Fruit fly (Drosophila melanogaster) whole organism, adult: ENCODE results near the gene witty.

Experiments
- CG11617 ChIP-seq: fragments of 200-800 bp; sonication (Bioruptor generic); optimal IDR thresholded peaks from 2 replicates; lab custom pipeline; 2017; ENCODE audit warnings: mild to moderate bottlenecking, missing biosample characterization, missing genetic modification reagents, missing genetic modification characterization
- CG12768 ChIP-seq: fragments of 200-800 bp; sonication (Bioruptor generic); optimal IDR thresholded peaks from 2 replicates; lab custom pipeline; 2017; ENCODE audit warnings: missing biosample characterization, missing genetic modification characterization, mild to moderate bottlenecking, moderate library complexity, missing genetic modification reagents
- CG14711 ChIP-seq: fragments of 200-800 bp; sonication (Bioruptor generic); optimal IDR thresholded peaks from 2 replicates; lab custom pipeline; 2018; ENCODE audit warnings: missing biosample characterization, mild to moderate bottlenecking, missing genetic modification characterization, moderate library complexity
- CG1620 ChIP-seq: fragments of 200-800 bp; sonication (Bioruptor generic); optimal IDR thresholded peaks from 2 replicates; lab custom pipeline; 2016; ENCODE audit warnings: missing biosample characterization, missing genetic modification characterization
- CG33017 ChIP-seq: fragments of 200-800 bp; sonication (Bioruptor generic); optimal IDR thresholded peaks from 2 replicates; lab custom pipeline; 2018; ENCODE audit warnings: missing biosample characterization, mild to moderate bottlenecking, missing genetic modification characterization, moderate library complexity
- CG5204 ChIP-seq: fragments of 200-800 bp; sonication (Bioruptor generic); optimal IDR thresholded peaks from 2 replicates; lab custom pipeline; 2016; ENCODE audit warnings: missing biosample characterization, missing genetic modification characterization
- CG7045 ChIP-seq: fragments of 200-800 bp; sonication (Bioruptor generic); optimal IDR thresholded peaks from 2 replicates; lab custom pipeline; 2017; ENCODE audit warnings: missing biosample characterization, mild to moderate bottlenecking, missing genetic modification characterization
- CG7101 ChIP-seq: fragments of 200-800 bp; sonication (Bioruptor generic); optimal IDR thresholded peaks from 2 replicates; lab custom pipeline; 2018; ENCODE audit warnings: missing biosample characterization, mild to moderate bottlenecking, missing genetic modification characterization, moderate library complexity
- Clk ChIP-seq: fragments of 200-800 bp; sonication (Bioruptor generic); optimal IDR thresholded peaks from 2 replicates; lab custom pipeline; 2017; ENCODE audit warnings: missing biosample characterization, missing genetic modification characterization
- Crg-1 ChIP-seq: fragments of 200-800 bp; sonication (Bioruptor generic); optimal IDR thresholded peaks from 2 replicates; lab custom pipeline; 2016; ENCODE audit warnings: missing biosample characterization, missing genetic modification characterization
- Hr96 ChIP-seq: fragments of 200-800 bp; sonication (Bioruptor generic); optimal IDR thresholded peaks from 2 replicates; lab custom pipeline; 2016; ENCODE audit warnings: missing biosample characterization, missing genetic modification characterization
- Mnt ChIP-seq: fragments of 200-800 bp; sonication (Bioruptor generic); optimal IDR thresholded peaks from 2 replicates; lab custom pipeline; 2016; ENCODE audit warnings: missing biosample characterization, mild to moderate bottlenecking, missing genetic modification characterization
- bab1 ChIP-seq: fragments of 200-800 bp; sonication (Bioruptor generic); optimal IDR thresholded peaks from 3 replicates; lab custom pipeline; 2019; ENCODE audit warnings: missing biosample characterization, mild to moderate bottlenecking, missing genetic modification characterization, moderate library complexity
- cic ChIP-seq: fragments of 200-800 bp; sonication (Bioruptor generic); optimal IDR thresholded peaks from 2 replicates; lab custom pipeline; 2017; ENCODE audit warnings: missing biosample characterization, mild to moderate bottlenecking, missing genetic modification characterization, moderate library complexity
- cnc ChIP-seq, 2 experiments: fragments of >200 bp; optimal IDR thresholded peaks; 2 replicates each; lab custom pipeline; 2017
- kay ChIP-seq: fragments of 200-800 bp; sonication (Bioruptor generic); peaks from one replicate; lab custom pipeline; 2016; ENCODE audit warnings: missing biosample characterization, missing genetic modification characterization, borderline replicate concordance
- ovo ChIP-seq: fragments of 200-800 bp; sonication (Bioruptor generic); optimal IDR thresholded peaks from 2 replicates; lab custom pipeline; 2016; ENCODE audit warnings: missing biosample characterization, missing genetic modification characterization
- pad ChIP-seq: fragments of 200-800 bp; sonication (Bioruptor generic); optimal IDR thresholded peaks from 3 replicates; lab custom pipeline; 2017; ENCODE audit warnings: missing biosample characterization, missing genetic modification characterization, mild to moderate bottlenecking, moderate library complexity, missing genetic modification reagents
- tj ChIP-seq: fragments of 200-800 bp; sonication (Bioruptor generic); optimal IDR thresholded peaks from 3 replicates; lab custom pipeline; 2017; ENCODE audit warnings: missing biosample characterization, mild to moderate bottlenecking, missing genetic modification characterization, moderate library complexity
- toe ChIP-seq: fragments of 200-800 bp; sonication (Bioruptor generic); optimal IDR thresholded peaks from 2 replicates; lab custom pipeline; 2016; ENCODE audit warnings: missing biosample characterization, missing genetic modification characterization

The witty gene

DNA sequence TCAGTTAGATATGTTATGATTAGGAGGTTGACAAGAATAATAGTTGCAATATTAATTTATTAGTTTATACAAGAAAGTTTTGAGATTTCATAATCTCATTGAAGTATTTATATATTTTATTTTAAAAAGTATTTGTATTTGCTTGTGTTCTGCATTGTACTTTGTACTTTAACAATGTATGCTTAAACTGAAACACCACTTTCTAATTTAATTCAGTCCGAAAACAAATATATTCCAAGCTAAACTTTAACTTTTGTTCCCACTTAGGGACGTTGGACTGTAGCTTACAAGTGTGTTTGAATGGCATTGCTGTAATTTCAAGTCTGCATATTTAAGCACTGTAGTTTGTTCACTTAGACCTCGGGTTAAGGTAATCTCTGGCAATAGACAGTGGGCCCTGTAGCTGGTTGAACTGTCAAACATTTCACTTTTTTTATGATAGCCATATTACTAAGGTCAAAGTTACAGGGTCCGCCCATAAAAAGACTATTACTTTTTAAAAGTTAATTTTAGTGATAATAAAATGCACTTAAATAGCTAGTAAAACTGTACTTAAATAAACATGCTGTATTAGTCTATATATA, 33.4 kb downstream of the witty start:
- no peak for TF ChIP-seq Clk (GFP tag; lab: Kevin White, UChicago)
- TF ChIP-seq cnc (optimal IDR thresholded peaks at IDR 0.05; lab: Kevin White, UChicago), result no peak
- TF ChIP-seq CG12768 (GFP tag; lab: Kevin White, UChicago), result peak; percentile 64
- TF ChIP-seq toe (GFP tag; lab: Kevin White, UChicago), result peak; percentile 22
- TF ChIP-seq CG14711, result peak; percentile 29
- TF ChIP-seq kay, result no peak
- TF ChIP-seq CG11617 (GFP tag; lab: Kevin White, UChicago), result no peak
- peak; percentile 9 for TF ChIP-seq bab1
- peak; percentile 17 for TF ChIP-seq CG7101 (tag; lab: Kevin White, UChicago)
- TF ChIP-seq ovo (GFP tag; lab: Kevin White, UChicago), result no peak

DNA sequence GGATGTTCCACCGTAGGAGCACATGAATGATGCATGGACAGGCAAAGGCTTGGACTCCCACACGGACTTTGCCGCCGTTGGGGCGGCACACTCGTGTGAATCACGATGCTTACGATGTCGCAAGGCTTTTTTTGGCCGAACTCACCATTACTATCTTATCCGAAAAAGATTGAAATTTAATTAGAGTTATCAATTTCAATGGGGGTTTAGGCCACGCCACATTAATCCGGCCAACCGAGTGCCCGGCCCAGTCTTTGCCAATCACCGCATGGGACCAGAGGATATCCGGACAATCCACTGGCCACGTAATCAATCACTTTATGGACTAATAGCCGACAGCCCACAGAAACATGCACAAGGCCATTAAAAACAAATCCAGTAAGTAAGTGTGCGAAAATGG, 34.2 kb downstream of the witty start:
- TF ChIP-seq Crg-1 (GFP tag; lab: Kevin White, UChicago) (no peak), CG14711 (no peak), tj (no peak), Hr96 (GFP tag; lab: Kevin White, UChicago) (no peak), Clk (GFP tag; lab: Kevin White, UChicago) (no peak), CG5204 (GFP tag; lab: Kevin White, UChicago) (no peak), cnc (optimal IDR thresholded peaks at IDR 0.05; lab: Kevin White, UChicago) (no peak), pad (GFP tag; lab: Kevin White, UChicago) (no peak), ovo (GFP tag; lab: Kevin White, UChicago) (no peak), CG12768 (GFP tag; lab: Kevin White, UChicago) (no peak), bab1 (no peak), CG1620 (GFP tag; lab: Kevin White, UChicago) (no peak), kay (no peak), cic (GFP tag; lab: Kevin White, UChicago) (no peak), CG7045 (GFP tag; lab: Kevin White, UChicago) (no peak), CG33017 (no peak), Mnt (GFP tag; lab: Kevin White, UChicago) (no peak), toe (GFP tag; lab: Kevin White, UChicago) (no peak)

DNA sequence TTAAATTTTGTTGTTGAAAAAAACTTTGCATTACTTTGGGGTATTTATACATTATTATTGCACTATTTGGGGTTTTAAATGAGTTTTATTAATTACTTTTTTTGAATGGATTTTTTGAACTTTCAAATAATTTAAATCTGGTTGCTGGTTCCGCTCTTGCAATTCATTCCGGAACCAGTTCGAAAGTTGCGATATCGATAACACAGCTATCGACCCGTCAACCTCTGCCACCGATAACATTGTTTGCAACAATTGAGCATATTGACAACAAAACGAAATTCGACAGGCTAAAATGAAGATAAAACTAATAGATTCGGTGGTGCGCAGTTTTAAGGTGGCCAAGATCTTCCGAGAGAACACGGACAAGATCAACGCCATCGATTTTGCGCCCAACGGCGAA, 36.1 kb downstream of the witty start, which contains the start of gene Wdr82:
Gene Wdr82, plus strand, starts transcription at position 227 of the 400 bp plus-strand sequence.
- no peak for TF ChIP-seq cic (GFP tag; lab: Kevin White, UChicago)
- peak; percentile 56 for TF ChIP-seq bab1

DNA sequence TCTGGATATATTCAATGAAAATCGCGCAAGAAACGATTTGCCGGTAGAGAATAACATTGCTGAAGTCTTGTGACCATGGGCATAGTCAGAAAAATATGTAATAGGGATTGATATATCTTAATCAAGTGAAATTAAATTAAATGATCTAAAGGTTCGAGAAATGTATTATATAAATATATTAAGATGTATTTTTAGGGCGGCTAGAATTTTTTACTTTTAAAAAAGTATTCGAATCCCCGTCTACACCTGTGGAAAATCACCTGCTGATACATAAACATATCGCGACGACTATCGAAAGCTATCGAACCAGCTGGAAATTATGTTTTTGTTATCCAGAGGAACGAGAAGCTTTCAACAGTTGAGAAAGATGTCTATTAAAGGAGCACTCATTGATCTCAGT, 38.6 kb downstream of the witty start, which contains the start of the genes CG13390 and CG17294:
Gene CG13390, minus strand, starts transcription at position 81 of the 400 bp plus-strand sequence.
Gene CG17294, plus strand, starts transcription at position 319 of the 400 bp plus-strand sequence.
- TF ChIP-seq tj (peak; percentile 88), CG14711 (peak; percentile 99), CG12768 (GFP tag; lab: Kevin White, UChicago) (peak; percentile 100), CG33017 (peak; percentile 99), ovo (GFP tag; lab: Kevin White, UChicago) (peak; percentile 88), kay (peak; percentile 97), CG11617 (GFP tag; lab: Kevin White, UChicago) (peak; percentile 99), cic (GFP tag; lab: Kevin White, UChicago) (peak; percentile 93), Clk (GFP tag; lab: Kevin White, UChicago) (peak; percentile 98), pad (GFP tag; lab: Kevin White, UChicago) (peak; percentile 95), CG7101 (tag; lab: Kevin White, UChicago) (peak; percentile 100), CG7045 (GFP tag; lab: Kevin White, UChicago) (peak; percentile 99), toe (GFP tag; lab: Kevin White, UChicago) (peak; percentile 98), Crg-1 (GFP tag; lab: Kevin White, UChicago) (peak; percentile 98), cnc (optimal IDR thresholded peaks at IDR 0.05; lab: Kevin White, UChicago) (no peak), CG1620 (GFP tag; lab: Kevin White, UChicago) (peak; percentile 98), CG5204 (GFP tag; lab: Kevin White, UChicago) (no peak), Hr96 (GFP tag; lab: Kevin White, UChicago) (peak; percentile 95), Mnt (GFP tag; lab: Kevin White, UChicago) (peak; percentile 94), bab1 (peak; percentile 100)

DNA sequence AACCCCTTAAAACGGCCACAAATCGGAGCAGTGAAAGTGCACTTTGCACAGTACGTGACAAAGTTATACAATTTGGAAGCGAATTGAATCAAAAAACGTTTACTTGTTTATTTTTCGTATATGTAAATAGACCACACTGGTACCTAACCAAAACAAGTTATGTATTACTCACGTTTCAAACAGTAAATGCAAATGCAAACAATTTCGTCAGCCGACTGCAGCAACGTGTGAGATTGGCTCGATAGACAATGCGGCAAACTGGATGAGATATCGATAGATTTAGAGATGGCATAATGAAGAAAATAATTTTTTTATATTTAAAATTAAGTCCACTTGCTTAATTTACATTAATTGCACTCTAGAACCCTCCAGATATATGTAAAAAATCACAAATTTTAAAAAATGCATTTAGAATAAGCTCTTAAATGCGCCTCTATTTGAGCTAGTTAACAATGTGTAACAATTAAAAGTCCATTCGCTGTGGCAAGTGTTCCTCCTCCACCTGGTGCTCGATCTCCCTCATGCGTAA, 43.5 kb downstream of the witty start, which contains the start of gene AlaRS:
Gene AlaRS, minus strand, starts transcription at position 257 of the 529 bp plus-strand sequence.
- peak; percentile 60 for TF ChIP-seq CG33017
- peak; percentile 24 for TF ChIP-seq cic (GFP tag; lab: Kevin White, UChicago)
- no peak for TF ChIP-seq ovo (GFP tag; lab: Kevin White, UChicago)
- no peak for TF ChIP-seq Clk (GFP tag; lab: Kevin White, UChicago)
- TF ChIP-seq pad (GFP tag; lab: Kevin White, UChicago), result no peak
- TF ChIP-seq CG1620 (GFP tag; lab: Kevin White, UChicago), result peak; percentile 40
- TF ChIP-seq Mnt (GFP tag; lab: Kevin White, UChicago), result peak; percentile 90
- TF ChIP-seq Hr96 (GFP tag; lab: Kevin White, UChicago), result no peak
- peak; percentile 52 for TF ChIP-seq CG14711
- TF ChIP-seq CG7045 (GFP tag; lab: Kevin White, UChicago), result peak; percentile 29
- peak; percentile 87 for TF ChIP-seq kay
- TF ChIP-seq toe (GFP tag; lab: Kevin White, UChicago), result peak; percentile 34
- TF ChIP-seq CG12768 (GFP tag; lab: Kevin White, UChicago), result peak; percentile 61
- peak; percentile 71 for TF ChIP-seq bab1
- peak; percentile 70 for TF ChIP-seq CG11617 (GFP tag; lab: Kevin White, UChicago)
- peak; percentile 69 for TF ChIP-seq tj
- peak; percentile 51 for TF ChIP-seq CG7101 (tag; lab: Kevin White, UChicago)
- TF ChIP-seq CG5204 (GFP tag; lab: Kevin White, UChicago), result peak; percentile 37
- TF ChIP-seq cnc (optimal IDR thresholded peaks at IDR 0.05; lab: Kevin White, UChicago), result no peak
- peak; percentile 30 for TF ChIP-seq Crg-1 (GFP tag; lab: Kevin White, UChicago)
